Worm (Caenorhabditis elegans) whole organism, L4/young adult: ENCODE data around the gene F46E10.18.

Source experiments
- W03F9.2 ChIP-seq: fragments of 150-350 bp; optimal IDR thresholded peaks from 2 replicates; lab custom pipeline; 2014; ENCODE audit warnings: missing biosample characterization, missing genetic modification characterization
- dao-5 ChIP-seq: sonication (generic microtip); optimal IDR thresholded peaks from 2 replicates; lab custom pipeline; 2016; ENCODE audit warnings: missing genotype, missing genetic modification characterization, moderate library complexity, missing compliant biosample characterization
- him-1 ChIP-seq: sonication (generic microtip); optimal IDR thresholded peaks from 2 replicates; lab custom pipeline; 2016; ENCODE audit warnings: missing genotype, missing genetic modification reagents, missing genetic modification characterization, missing compliant biosample characterization

DNA sequence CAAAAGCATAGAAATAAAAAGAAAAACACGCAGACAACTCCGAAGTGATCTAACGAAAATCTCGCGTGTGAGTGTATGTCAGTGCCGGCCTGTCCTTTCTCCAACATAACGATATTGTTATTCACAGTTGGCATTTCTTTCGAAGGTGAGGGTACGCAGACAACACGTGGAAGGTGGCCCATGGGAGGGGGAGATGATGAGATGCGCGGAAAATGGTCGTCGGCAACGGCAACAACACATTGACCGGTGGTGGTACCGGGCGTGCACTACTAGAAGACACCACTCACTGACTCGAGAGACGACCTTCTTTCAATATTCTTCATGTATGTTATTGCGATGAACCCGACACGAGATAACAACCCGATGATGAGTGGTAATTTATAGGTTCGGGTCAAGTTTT lies 24.2 kb downstream of the F46E10.18 start:
- TF ChIP-seq him-1 (tag; lab: Kevin White, UChicago) (no peak), dao-5 (tag; lab: Kevin White, UChicago) (no peak), W03F9.2 (no peak)
